Worm (Caenorhabditis elegans): ENCODE measurements around the gene M176.16.

The M176.16 gene

DNA sequence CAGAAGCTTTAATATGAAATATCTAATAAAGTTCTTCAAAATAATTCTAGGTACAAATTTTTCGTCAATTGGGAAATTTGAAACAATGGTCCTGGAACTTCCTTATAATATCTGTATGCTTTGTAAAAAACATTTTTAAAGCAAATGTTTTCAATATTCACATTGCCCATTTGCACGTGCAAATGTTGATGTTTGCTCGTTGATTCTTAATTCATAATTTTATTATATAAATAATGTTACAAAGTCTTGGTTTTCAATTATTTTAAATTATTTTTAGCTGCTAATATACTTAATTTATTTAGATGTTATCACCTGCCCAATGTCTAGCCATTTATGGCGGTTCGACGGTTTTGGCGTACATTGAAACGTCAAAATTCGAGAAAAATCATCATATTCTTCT, 3.7 kb downstream of the M176.16 start, which contains the start of gene M176.11:
M176.11 (plus strand) TSS at position 301 of the 400 bp plus-strand sequence.
- TF ChIP-seq sea-1 (GFP tag; conservative IDR thresholded peaks at IDR 0.05) (no peak), ama-1 (optimal IDR thresholded peaks at IDR 0.05) (no peak), B0310.2 (tag; optimal IDR thresholded peaks at IDR 0.05) (no peak), aly-1 (tag; optimal IDR thresholded peaks at IDR 0.05) (no peak), F13C5.2 (tag; optimal IDR thresholded peaks at IDR 0.05) (no peak), hmg-4 (GFP tag; optimal IDR thresholded peaks at IDR 0.05) (no peak), ceh-36 (tag; optimal IDR thresholded peaks at IDR 0.05) (no peak), tbx-11 (GFP tag; IDR thresholded peaks at IDR 0.05) (no peak), ceh-13 (GFP tag; optimal IDR thresholded peaks at IDR 0.05) (no peak), flt-1 (GFP tag; IDR thresholded peaks at IDR 0.05) (no peak), hmbx-1 (tag; optimal IDR thresholded peaks at IDR 0.05) (no peak), tbx-37 (GFP tag; conservative IDR thresholded peaks at IDR 0.05) (no peak), pes-1 (GFP tag; IDR thresholded peaks at IDR 0.05) (no peak), hnd-1 (tag; optimal IDR thresholded peaks at IDR 0.05) (no peak), scrt-1 (GFP tag; IDR thresholded peaks at IDR 0.05) (no peak), ets-7 (tag; optimal IDR thresholded peaks at IDR 0.05) (no peak)

DNA sequence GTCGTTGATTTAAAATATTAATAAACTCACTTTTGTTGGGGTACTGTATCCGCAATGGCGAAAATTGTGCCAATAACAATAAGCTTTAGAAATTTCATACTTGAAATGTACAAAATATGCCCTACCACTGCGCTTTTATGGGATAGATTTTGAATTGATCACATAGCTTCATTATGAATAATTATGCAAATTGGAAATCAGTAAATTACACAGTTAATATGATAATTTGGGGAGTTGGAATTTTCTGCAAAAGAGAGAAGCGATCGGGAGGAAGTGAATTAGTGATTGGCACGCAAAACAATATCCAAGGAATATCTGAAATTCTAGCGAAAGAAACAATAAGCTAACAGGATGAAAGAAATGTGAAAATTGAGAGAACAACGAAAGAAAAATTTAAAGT, 7.8 kb downstream of the M176.16 start, which contains the start of gene M176.10:
M176.10 (minus strand) TSS at position 101 of the 400 bp plus-strand sequence.
- TF ChIP-seq F13C5.2 (tag; optimal IDR thresholded peaks at IDR 0.05) (no peak), hnd-1 (tag; optimal IDR thresholded peaks at IDR 0.05) (no peak), scrt-1 (GFP tag; IDR thresholded peaks at IDR 0.05) (no peak), aly-1 (tag; optimal IDR thresholded peaks at IDR 0.05) (no peak), ama-1 (optimal IDR thresholded peaks at IDR 0.05) (no peak), sea-1 (GFP tag; conservative IDR thresholded peaks at IDR 0.05) (no peak), tbx-11 (GFP tag; IDR thresholded peaks at IDR 0.05) (no peak), tbx-37 (GFP tag; conservative IDR thresholded peaks at IDR 0.05) (no peak), tra-4 (tag; optimal IDR thresholded peaks at IDR 0.05) (no peak), ceh-13 (GFP tag; optimal IDR thresholded peaks at IDR 0.05) (no peak), ceh-36 (tag; optimal IDR thresholded peaks at IDR 0.05) (no peak), pes-1 (GFP tag; IDR thresholded peaks at IDR 0.05) (no peak)

DNA sequence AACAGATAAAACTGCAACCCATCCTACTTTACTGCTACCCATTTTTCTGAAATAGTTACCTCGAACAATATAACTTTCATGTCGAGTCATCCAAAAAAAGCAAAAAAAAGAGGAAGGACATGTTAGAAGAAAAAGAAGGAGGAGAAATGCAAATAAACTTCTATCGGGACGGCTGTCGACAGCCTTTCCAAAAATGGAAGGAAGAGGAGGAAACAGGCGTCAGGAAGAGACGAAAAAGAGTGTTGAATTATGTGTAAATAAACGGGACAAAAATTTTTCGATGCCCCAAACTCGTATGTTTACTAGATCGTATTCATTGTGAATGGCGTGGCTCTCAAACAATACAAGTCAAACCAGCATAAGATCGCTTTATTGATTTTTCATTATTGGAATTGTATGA, 9.3 kb downstream of the M176.16 start, which contains the start of gene M176.5:
M176.5 (minus strand) TSS at position 101 of the 400 bp plus-strand sequence.
- TF ChIP-seq hmbx-1 (tag; optimal IDR thresholded peaks at IDR 0.05) (no peak), ceh-13 (GFP tag; optimal IDR thresholded peaks at IDR 0.05) (no peak), ama-1 (optimal IDR thresholded peaks at IDR 0.05) (no peak), scrt-1 (GFP tag; IDR thresholded peaks at IDR 0.05) (no peak), tbx-11 (GFP tag; IDR thresholded peaks at IDR 0.05) (no peak), ceh-36 (tag; optimal IDR thresholded peaks at IDR 0.05) (no peak), ets-7 (tag; optimal IDR thresholded peaks at IDR 0.05) (no peak), F13C5.2 (tag; optimal IDR thresholded peaks at IDR 0.05) (no peak), aly-1 (tag; optimal IDR thresholded peaks at IDR 0.05) (no peak), pes-1 (GFP tag; IDR thresholded peaks at IDR 0.05) (no peak), tra-4 (tag; optimal IDR thresholded peaks at IDR 0.05) (no peak), B0310.2 (tag; optimal IDR thresholded peaks at IDR 0.05) (no peak), sea-1 (GFP tag; conservative IDR thresholded peaks at IDR 0.05) (no peak)

DNA sequence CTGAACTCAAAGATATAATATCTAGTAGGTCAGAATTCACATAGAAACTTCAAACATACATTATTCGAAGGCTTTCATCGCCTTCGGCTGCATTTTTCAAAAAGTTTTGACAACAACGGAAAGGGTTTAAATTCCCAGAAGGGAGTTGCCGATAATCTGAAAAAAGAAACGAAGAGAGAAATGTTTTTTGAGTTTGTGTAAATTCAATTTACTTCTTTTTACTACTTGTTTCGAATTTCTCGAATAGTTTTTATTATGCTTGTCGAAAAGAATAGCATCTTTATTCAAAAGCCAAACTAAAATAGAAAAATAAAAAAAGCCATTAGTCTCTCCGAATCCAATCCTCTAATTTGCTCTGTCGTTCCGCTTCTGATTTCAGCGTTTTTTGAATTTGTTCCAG, 12.8 kb downstream of the M176.16 start:
- no peak for TF ChIP-seq aly-1 (tag; optimal IDR thresholded peaks at IDR 0.05)
- TF ChIP-seq pes-1 (GFP tag; IDR thresholded peaks at IDR 0.05) = no peak

DNA sequence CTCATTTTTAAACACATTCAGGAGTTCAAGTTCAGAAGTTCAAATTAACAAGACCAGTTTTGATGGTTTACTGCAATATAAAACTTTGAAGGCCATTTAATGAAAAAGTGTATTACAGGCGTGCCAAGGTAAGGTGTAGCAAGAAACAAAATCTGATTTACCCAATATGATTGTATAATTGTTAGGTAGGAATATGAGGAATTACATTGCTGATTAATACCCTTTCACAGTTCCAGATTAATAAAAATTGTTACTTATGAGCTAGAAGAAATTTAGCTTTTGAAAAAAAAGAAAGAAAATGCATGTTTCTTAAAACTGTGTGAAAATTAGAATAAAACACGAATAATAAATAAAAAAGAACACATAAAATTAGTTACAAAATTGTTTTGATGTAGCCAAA, 15.3 kb downstream of the M176.16 start, which contains the start of gene kin-15:
kin-15 (minus strand) TSS at position 101 of the 400 bp plus-strand sequence.
- TF ChIP-seq hnd-1 (tag; optimal IDR thresholded peaks at IDR 0.05) (no peak), aly-1 (tag; optimal IDR thresholded peaks at IDR 0.05) (no peak), sea-1 (GFP tag; conservative IDR thresholded peaks at IDR 0.05) (no peak), pes-1 (GFP tag; IDR thresholded peaks at IDR 0.05) (no peak), ets-7 (tag; optimal IDR thresholded peaks at IDR 0.05) (no peak), F13C5.2 (tag; optimal IDR thresholded peaks at IDR 0.05) (no peak), ceh-36 (tag; optimal IDR thresholded peaks at IDR 0.05) (no peak), tbx-37 (GFP tag; conservative IDR thresholded peaks at IDR 0.05) (no peak), B0310.2 (tag; optimal IDR thresholded peaks at IDR 0.05) (no peak), hmbx-1 (tag; optimal IDR thresholded peaks at IDR 0.05) (no peak), tra-4 (tag; optimal IDR thresholded peaks at IDR 0.05) (no peak), tbx-11 (GFP tag; IDR thresholded peaks at IDR 0.05) (no peak), scrt-1 (GFP tag; IDR thresholded peaks at IDR 0.05) (no peak), ceh-13 (GFP tag; optimal IDR thresholded peaks at IDR 0.05) (no peak), flt-1 (GFP tag; IDR thresholded peaks at IDR 0.05) (no peak), ama-1 (optimal IDR thresholded peaks at IDR 0.05) (no peak), hmg-4 (GFP tag; optimal IDR thresholded peaks at IDR 0.05) (no peak)

DNA sequence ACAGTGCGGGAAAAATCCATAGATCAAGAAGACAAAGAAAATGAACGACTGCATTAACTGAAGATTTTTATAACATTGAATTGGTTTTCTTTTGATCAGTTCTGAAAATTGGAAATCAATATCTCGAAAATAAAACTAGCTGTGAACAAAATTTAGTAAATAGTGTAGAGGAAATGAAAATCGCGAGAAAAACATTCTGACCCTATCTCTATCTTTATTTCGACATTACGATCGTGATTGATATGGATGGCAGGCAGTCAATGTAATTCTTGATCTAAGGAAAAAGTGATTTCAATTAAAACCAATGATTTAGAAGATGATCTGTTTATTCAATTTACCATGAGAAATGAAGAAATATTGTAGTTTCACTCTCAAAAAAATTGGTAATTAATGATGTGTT, 17.7 kb downstream of the M176.16 start, which contains the start of gene kin-16:
kin-16 (minus strand) TSS at position 101 of the 400 bp plus-strand sequence.
- TF ChIP-seq hmbx-1 (tag; optimal IDR thresholded peaks at IDR 0.05) (no peak), hnd-1 (tag; optimal IDR thresholded peaks at IDR 0.05) (no peak), tbx-37 (GFP tag; conservative IDR thresholded peaks at IDR 0.05) (no peak), F13C5.2 (tag; optimal IDR thresholded peaks at IDR 0.05) (no peak), flt-1 (GFP tag; IDR thresholded peaks at IDR 0.05) (no peak), B0310.2 (tag; optimal IDR thresholded peaks at IDR 0.05) (no peak), tbx-11 (GFP tag; IDR thresholded peaks at IDR 0.05) (no peak), ceh-13 (GFP tag; optimal IDR thresholded peaks at IDR 0.05) (no peak), sea-1 (GFP tag; conservative IDR thresholded peaks at IDR 0.05) (no peak), tra-4 (tag; optimal IDR thresholded peaks at IDR 0.05) (no peak)

DNA sequence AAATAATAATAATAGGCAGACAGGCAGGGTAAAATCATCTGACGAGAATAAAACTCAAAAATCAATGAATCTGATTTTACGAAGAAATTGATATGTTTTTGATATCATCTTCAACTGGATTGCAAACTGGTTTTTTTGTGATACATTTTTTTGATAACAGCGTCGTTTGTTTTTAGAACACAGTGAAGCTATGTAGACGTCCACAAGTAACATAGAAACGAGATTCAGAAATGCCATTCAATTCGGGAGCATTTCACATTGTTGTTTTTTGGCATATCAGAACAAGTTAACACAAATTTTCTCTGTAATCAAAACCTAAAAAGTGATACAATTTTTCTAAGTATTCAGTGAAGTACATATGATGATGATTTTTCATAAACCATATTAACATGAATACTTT, 19.9 kb downstream of the M176.16 start, which contains the start of gene chil-13:
chil-13 (minus strand) TSS at position 101 of the 400 bp plus-strand sequence.
- TF ChIP-seq flt-1 (GFP tag; IDR thresholded peaks at IDR 0.05) (no peak), tra-4 (tag; optimal IDR thresholded peaks at IDR 0.05) (no peak), B0310.2 (tag; optimal IDR thresholded peaks at IDR 0.05) (no peak), tbx-11 (GFP tag; IDR thresholded peaks at IDR 0.05) (no peak), scrt-1 (GFP tag; IDR thresholded peaks at IDR 0.05) (no peak)

DNA sequence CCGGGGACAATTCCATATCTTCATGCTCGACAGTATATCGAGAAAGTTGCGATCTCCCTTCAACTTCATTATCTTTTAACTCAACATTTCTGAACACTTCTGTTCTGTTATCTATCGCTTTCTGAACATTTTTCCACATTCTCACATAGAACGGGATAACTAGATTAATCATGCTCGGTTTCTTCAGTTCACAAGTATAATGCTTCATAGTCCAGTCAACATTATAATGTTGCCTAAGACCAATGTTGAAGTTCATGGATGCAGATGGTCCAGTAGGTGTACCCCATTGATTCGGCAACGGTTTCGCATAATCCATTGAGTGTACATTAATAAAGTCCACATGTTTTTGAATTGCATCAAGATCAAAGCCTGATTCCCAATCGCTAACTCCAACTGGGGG, 20.5 kb downstream of the M176.16 start:
- TF ChIP-seq tbx-11 (GFP tag; IDR thresholded peaks at IDR 0.05) (no peak), hmg-4 (GFP tag; optimal IDR thresholded peaks at IDR 0.05) (no peak), B0310.2 (tag; optimal IDR thresholded peaks at IDR 0.05) (no peak), aly-1 (tag; optimal IDR thresholded peaks at IDR 0.05) (no peak), tbx-37 (GFP tag; conservative IDR thresholded peaks at IDR 0.05) (no peak), sea-1 (GFP tag; conservative IDR thresholded peaks at IDR 0.05) (no peak), ceh-36 (tag; optimal IDR thresholded peaks at IDR 0.05) (no peak), hnd-1 (tag; optimal IDR thresholded peaks at IDR 0.05) (no peak), ets-7 (tag; optimal IDR thresholded peaks at IDR 0.05) (no peak), ceh-13 (GFP tag; optimal IDR thresholded peaks at IDR 0.05) (no peak), ama-1 (optimal IDR thresholded peaks at IDR 0.05) (no peak), tra-4 (tag; optimal IDR thresholded peaks at IDR 0.05) (no peak), scrt-1 (GFP tag; IDR thresholded peaks at IDR 0.05) (no peak), hmbx-1 (tag; optimal IDR thresholded peaks at IDR 0.05) (no peak), F13C5.2 (tag; optimal IDR thresholded peaks at IDR 0.05) (no peak), pes-1 (GFP tag; IDR thresholded peaks at IDR 0.05) (no peak)

Data from whole organism, early embryonic.